Worm (Caenorhabditis elegans) whole organism, L2 larva: ENCODE data around the gene M02D8.3.
A peak's percentile ranks its signal among the peaks of the same experiment; 100 is the strongest.

Source experiments
- R02D3.7 ChIP-seq: fragments of 150-350 bp; optimal IDR thresholded peaks from 2 replicates; lab custom pipeline; 2014; ENCODE audit warnings: missing biosample characterization, missing genetic modification characterization
- aly-2 ChIP-seq: fragments of 150-350 bp; optimal IDR thresholded peaks from 2 replicates; lab custom pipeline; 2014; ENCODE audit warnings: missing biosample characterization, missing genetic modification characterization
- ama-1 ChIP-seq: fragments of 150-350 bp; optimal IDR thresholded peaks from 2 replicates; lab custom pipeline; 2018; ENCODE audit warnings: inconsistent platforms
- elt-3 ChIP-seq: sonication (generic microtip); optimal IDR thresholded peaks from 2 replicates; lab custom pipeline; 2017; ENCODE audit warnings: missing biosample characterization, missing genetic modification characterization
- lin-11 ChIP-seq: fragments of 150-350 bp; sonication (generic microtip); optimal IDR thresholded peaks from 2 replicates; lab custom pipeline; 2014; ENCODE audit warnings: missing biosample characterization, missing genetic modification characterization, inconsistent platforms, mixed read lengths
- lin-39 ChIP-seq: fragments of 150-350 bp; optimal IDR thresholded peaks from 2 replicates; lab custom pipeline; 2014; ENCODE audit warnings: missing biosample characterization, missing genetic modification reagents, missing genetic modification characterization
- mdl-1 ChIP-seq, 2 experiments: fragments of 150-350 bp in 1 of 2; sonication (generic microtip) in 1 of 2; optimal IDR thresholded peaks; 2 replicates each; lab custom pipeline; 2017; ENCODE audit warnings: missing biosample characterization in 2 of 2, missing genetic modification characterization in 2 of 2
- nhr-12 ChIP-seq: fragments of 150-350 bp; optimal IDR thresholded peaks from 2 replicates; lab custom pipeline; 2014; ENCODE audit warnings: missing biosample characterization, missing genetic modification characterization
- snpc-4 ChIP-seq: fragments of 150-350 bp; optimal IDR thresholded peaks from 2 replicates; lab custom pipeline; 2014; ENCODE audit warnings: missing biosample characterization, missing genetic modification characterization
- unc-39 ChIP-seq: fragments of 150-350 bp; optimal IDR thresholded peaks from 2 replicates; lab custom pipeline; 2014; ENCODE audit warnings: missing biosample characterization, missing genetic modification characterization
- unc-62 ChIP-seq: fragments of 150-350 bp; optimal IDR thresholded peaks from 2 replicates; lab custom pipeline; 2014; ENCODE audit warnings: missing biosample characterization, missing genetic modification reagents, missing genetic modification characterization
- zag-1 ChIP-seq: fragments of 150-350 bp; optimal IDR thresholded peaks from 2 replicates; lab custom pipeline; 2014; ENCODE audit warnings: missing biosample characterization, missing genetic modification characterization
- ztf-1 ChIP-seq: fragments of 200-800 bp; sonication (Bioruptor generic); conservative IDR thresholded peaks from 2 replicates; pipeline ENCODE4 v1.3.6; 2022; ENCODE audit warnings: missing genetic modification characterization, missing compliant biosample characterization

DNA sequence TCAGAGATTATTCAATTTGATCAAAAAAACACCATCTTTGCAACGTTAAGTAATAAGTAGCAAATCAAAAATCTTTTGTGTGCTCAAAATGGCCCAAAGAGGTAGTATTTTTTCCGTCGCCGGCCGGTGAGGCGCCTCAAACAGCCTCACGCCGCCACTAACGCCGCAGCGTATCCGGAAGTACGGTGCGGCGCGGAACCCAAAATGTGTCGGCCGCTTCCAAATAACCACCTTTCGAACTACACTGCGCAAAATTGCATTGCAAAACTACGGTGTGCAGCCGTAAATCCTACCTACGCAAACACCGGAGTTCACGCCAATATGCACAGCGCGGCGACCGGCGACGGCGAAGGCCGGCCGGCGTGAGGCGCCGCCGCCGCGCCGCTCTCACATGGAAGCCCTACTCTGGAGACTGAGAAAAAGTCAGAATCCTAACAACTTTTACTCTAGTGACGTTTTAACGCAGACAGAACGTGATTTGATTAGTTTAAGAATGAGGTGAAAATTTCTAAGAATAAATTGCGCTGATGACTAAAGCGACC is 4.9 kb upstream of the M02D8.3 start:
- TF ChIP-seq aly-2 (tag; lab: Kevin White, UChicago) (no peak), ztf-1 (no peak), unc-39 (no peak), ama-1 (lab: Kevin White, UChicago) (no peak), R02D3.7 (tag; lab: Kevin White, UChicago) (no peak), elt-3 (tag; lab: Kevin White, UChicago) (no peak), lin-39 (tag; lab: Kevin White, UChicago) (no peak), mdl-1 (tag; optimal IDR thresholded peaks at IDR 0.05; lab: Kevin White, UChicago) (no peak), nhr-12 (tag; lab: Kevin White, UChicago) (no peak), unc-62 (GFP tag; lab: Kevin White, UChicago) (no peak), snpc-4 (tag; lab: Kevin White, UChicago) (peak; percentile 1), zag-1 (tag; lab: Kevin White, UChicago) (no peak), lin-11 (tag; lab: Kevin White, UChicago) (no peak)
